Worm (Caenorhabditis elegans): ENCODE data around the gene F44E7.3.

F44E7.3 gene

ce11 chrV:5753432-5753831 is 18.3 kb upstream of the F44E7.3 start, which contains the start of gene pgph-1 (continued):
- TF ChIP-seq dve-1 (tag; optimal IDR thresholded peaks at IDR 0.05; ENCODE audit: insufficient read depth) = no peak
- no peak for TF ChIP-seq dpl-1 (GFP tag; optimal IDR thresholded peaks at IDR 0.05)
- TF ChIP-seq mxl-3 (GFP tag; optimal IDR thresholded peaks at IDR 0.05) = no peak
- no peak for TF ChIP-seq nhr-28 (tag; optimal IDR thresholded peaks at IDR 0.05)

- TF ChIP-seq set-16 (GFP tag; IDR thresholded peaks at IDR 0.05) (peak; percentile 83), ceh-44 (GFP tag; IDR thresholded peaks at IDR 0.05) (peak; percentile 2; the same call in 1 of the 2 replicates)
Observed at ce11 chrV:5755203-5755693, 16.5 kb upstream of the F44E7.3 start, which contains the start of gene K09H11.11. TSS of gene K09H11.11 (minus strand) at chrV:5755253.

ce11 chrV:5756193-5756592 is 15.6 kb upstream of the F44E7.3 start, which contains the start of gene C53A3.3:
TSS of gene C53A3.3 (plus strand) at chrV:5756493.
- TF ChIP-seq hlh-11 (tag; optimal IDR thresholded peaks at IDR 0.05) (no peak), lim-7 (GFP tag; IDR thresholded peaks at IDR 0.05) (no peak), zfp-3 (GFP tag; conservative IDR thresholded peaks at IDR 0.05) (no peak), daf-12 (tag; optimal IDR thresholded peaks at IDR 0.05) (no peak), skn-1 (tag; optimal IDR thresholded peaks at IDR 0.05) (no peak)

ce11 chrV:5758780-5759179 is 13.0 kb upstream of the F44E7.3 start, which contains the start of gene C53A3.4:
TSS of gene C53A3.4 (minus strand) at chrV:5758880.
- TF ChIP-seq D1046.2 (GFP tag; IDR thresholded peaks at IDR 0.05) (no peak), pha-4 (GFP tag; IDR thresholded peaks at IDR 0.05) (no peak), pha-4 (tag; optimal IDR thresholded peaks at IDR 0.05) (no peak), tra-1 (GFP tag; IDR thresholded peaks at IDR 0.05) (no peak), ces-1 (GFP tag; optimal IDR thresholded peaks at IDR 0.05) (no peak), zip-2 (tag; optimal IDR thresholded peaks at IDR 0.05) (no peak), Y105C5A.15 (GFP tag; IDR thresholded peaks at IDR 0.05) (no peak), gei-8 (GFP tag; optimal IDR thresholded peaks at IDR 0.05) (no peak), madf-9 (GFP tag; conservative IDR thresholded peaks at IDR 0.05) (no peak), rbr-2 (tag; optimal IDR thresholded peaks at IDR 0.05) (no peak), nhr-10 (tag; optimal IDR thresholded peaks at IDR 0.05) (no peak), cey-2 (tag; optimal IDR thresholded peaks at IDR 0.05; ENCODE audit: borderline replicate concordance, insufficient read depth) (no peak), zfp-2 (tag; optimal IDR thresholded peaks at IDR 0.05) (no peak), sdz-12 (GFP tag; optimal IDR thresholded peaks at IDR 0.05) (no peak), php-3 (GFP tag; IDR thresholded peaks at IDR 0.05) (no peak), dve-1 (tag; optimal IDR thresholded peaks at IDR 0.05; ENCODE audit: insufficient read depth) (no peak), Y75B8A.6 (GFP tag; IDR thresholded peaks at IDR 0.05) (no peak), spr-3 (GFP tag; optimal IDR thresholded peaks at IDR 0.05) (no peak)

ce11 chrV:5760132-5760531 is 11.6 kb upstream of the F44E7.3 start, which contains the start of gene C53A3.1:
TSS of gene C53A3.1 (minus strand) at chrV:5760232.
- TF ChIP-seq zip-11 (GFP tag; IDR thresholded peaks at IDR 0.05) = no peak
- no peak for TF ChIP-seq ceh-62 (tag; optimal IDR thresholded peaks at IDR 0.05)
- no peak for TF ChIP-seq nhr-76 (tag; optimal IDR thresholded peaks at IDR 0.05)
- no peak for TF ChIP-seq nhr-6 (tag; optimal IDR thresholded peaks at IDR 0.05)
- no peak for TF ChIP-seq nhr-28 (tag; optimal IDR thresholded peaks at IDR 0.05)
- TF ChIP-seq T26A8.4 (GFP tag; IDR thresholded peaks at IDR 0.05) = no peak
- no peak for TF ChIP-seq egl-43 (GFP tag; IDR thresholded peaks at IDR 0.05)
- no peak for TF ChIP-seq ZK337.2 (GFP tag; IDR thresholded peaks at IDR 0.05)
- no peak for TF ChIP-seq nhr-11 (tag; optimal IDR thresholded peaks at IDR 0.05)

All from whole organism, L4 larva.